Worm (Caenorhabditis elegans): ENCODE data around the gene clec-223.

ce11 chrV:11281414-11282209 is 8.7 kb downstream of the clec-223 start:
- TF ChIP-seq fos-1 (tag; optimal IDR thresholded peaks at IDR 0.05): no peak
- no peak for TF ChIP-seq fkh-8 (tag; optimal IDR thresholded peaks at IDR 0.05)
- TF ChIP-seq F16B12.6 (tag; optimal IDR thresholded peaks at IDR 0.05): no peak
- TF ChIP-seq lin-35 (GFP tag; optimal IDR thresholded peaks at IDR 0.05): no peak
